Worm (Caenorhabditis elegans): ENCODE data around the gene T24C2.5.

DNA sequence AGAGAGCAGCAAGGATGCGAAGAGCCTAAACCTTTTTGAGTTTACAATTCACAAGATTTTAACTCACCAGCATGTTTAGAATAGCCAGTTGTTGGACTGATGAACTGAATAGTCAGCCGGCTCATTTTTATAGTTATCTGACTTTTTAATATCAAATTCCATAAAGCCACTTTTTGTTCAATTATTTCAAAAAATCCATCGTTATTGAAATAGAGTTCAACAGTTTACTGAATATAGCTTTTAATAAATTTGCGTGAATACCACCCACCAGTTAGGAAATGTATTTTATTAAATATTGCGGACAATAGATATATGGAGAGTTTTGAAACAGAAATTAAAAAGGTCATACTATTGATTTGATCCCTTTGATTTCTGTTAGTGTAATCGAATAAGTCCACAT, 4.1 kb upstream of the T24C2.5 start, which contains the start of gene nspc-20:
- no peak for TF ChIP-seq M03D4.4 (tag; optimal IDR thresholded peaks at IDR 0.05)
- no peak for TF ChIP-seq lin-13 (tag; optimal IDR thresholded peaks at IDR 0.05)
- no peak for TF ChIP-seq unc-62 (GFP tag; optimal IDR thresholded peaks at IDR 0.05)
- TF ChIP-seq snpc-4 (tag; optimal IDR thresholded peaks at IDR 0.05), result no peak
- no peak for TF ChIP-seq bed-3 (GFP tag; optimal IDR thresholded peaks at IDR 0.05)
- TF ChIP-seq nhr-12 (tag; optimal IDR thresholded peaks at IDR 0.05), result no peak
- TF ChIP-seq nhr-76 (tag; optimal IDR thresholded peaks at IDR 0.05), result no peak
- TF ChIP-seq unc-39 (tag; optimal IDR thresholded peaks at IDR 0.05), result no peak
- TF ChIP-seq ces-1 (GFP tag; optimal IDR thresholded peaks at IDR 0.05), result no peak
- no peak for TF ChIP-seq elt-1 (tag; optimal IDR thresholded peaks at IDR 0.05; ENCODE audit: borderline replicate concordance, insufficient read depth)
- no peak for TF ChIP-seq zip-8 (tag; optimal IDR thresholded peaks at IDR 0.05)
- TF ChIP-seq elt-3 (tag; optimal IDR thresholded peaks at IDR 0.05), result no peak
- no peak for TF ChIP-seq lsy-2 (tag; optimal IDR thresholded peaks at IDR 0.05)
